Worm (Caenorhabditis elegans): ENCODE data around the gene cept-2.

The cept-2 gene

DNA sequence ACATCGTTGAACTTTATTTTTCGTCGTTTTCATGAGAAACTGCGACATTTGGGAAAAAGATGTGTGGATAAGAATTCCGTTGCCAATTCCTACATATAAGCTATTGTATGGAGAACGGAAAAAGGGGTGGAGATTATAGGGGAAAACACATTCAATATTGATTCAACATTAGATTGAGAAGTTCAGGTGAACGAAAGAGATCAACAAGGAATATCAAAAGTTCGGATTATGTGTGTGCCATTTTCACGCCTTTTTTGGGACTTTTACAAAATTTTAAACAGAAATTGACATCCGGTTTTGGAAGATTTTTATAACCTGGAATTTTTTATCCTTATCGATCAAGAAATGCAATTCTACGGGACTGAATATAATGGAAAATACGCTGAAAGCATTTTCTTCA lies 19.8 kb upstream of the cept-2 start, which contains the start of gene F47B8.5:
Gene F47B8.5 (minus strand): TSS at position 101 of the 400 bp plus-strand sequence.
- TF ChIP-seq ztf-28 (GFP tag; IDR thresholded peaks at IDR 0.05), result no peak
- no peak for TF ChIP-seq mes-4 (tag; optimal IDR thresholded peaks at IDR 0.05)
- no peak for TF ChIP-seq ets-4 (GFP tag; optimal IDR thresholded peaks at IDR 0.05)

DNA sequence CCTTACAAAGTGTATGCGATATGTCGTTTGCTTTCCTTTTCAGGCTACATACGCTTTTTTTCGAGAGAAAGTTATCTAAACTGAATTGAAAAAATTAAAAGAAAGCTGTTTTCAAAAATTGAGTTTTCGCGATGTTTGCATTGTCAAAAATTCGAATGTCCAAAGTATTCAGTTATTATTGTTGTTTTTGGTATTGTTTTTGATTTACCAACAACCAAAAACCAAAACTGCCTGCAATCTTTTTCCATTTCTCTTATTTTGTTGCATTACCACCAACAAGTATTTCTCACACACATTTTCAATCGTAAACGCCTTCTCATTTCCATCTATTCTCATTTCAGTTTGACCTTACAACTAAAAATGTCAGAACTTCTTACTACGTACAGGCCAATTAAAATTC lies 18.8 kb upstream of the cept-2 start, which contains the start of gene pepm-1:
Gene pepm-1 (plus strand): TSS at position 301 of the 400 bp plus-strand sequence.
- no peak for TF ChIP-seq die-1 (tag; optimal IDR thresholded peaks at IDR 0.05)
- TF ChIP-seq aptf-3 (GFP tag; IDR thresholded peaks at IDR 0.05), result no peak
- TF ChIP-seq gei-17 (GFP tag; optimal IDR thresholded peaks at IDR 0.05), result no peak
- no peak for TF ChIP-seq hrde-1 (tag; optimal IDR thresholded peaks at IDR 0.05; ENCODE audit: borderline replicate concordance)
- TF ChIP-seq lag-1 (GFP tag; IDR thresholded peaks at IDR 0.05), result no peak
- TF ChIP-seq F10E7.11 (tag; optimal IDR thresholded peaks at IDR 0.05), result no peak
- TF ChIP-seq madf-3 (GFP tag; IDR thresholded peaks at IDR 0.05), result no peak
- TF ChIP-seq dox-1 (GFP tag; IDR thresholded peaks at IDR 0.05), result no peak
- no peak for TF ChIP-seq cebp-1 (GFP tag; IDR thresholded peaks at IDR 0.05)
- TF ChIP-seq cebp-1 (tag; optimal IDR thresholded peaks at IDR 0.05), result no peak
- TF ChIP-seq Y56A3A.18 (GFP tag; IDR thresholded peaks at IDR 0.05), result no peak
- no peak for TF ChIP-seq F22D6.2 (tag; optimal IDR thresholded peaks at IDR 0.05)

DNA sequence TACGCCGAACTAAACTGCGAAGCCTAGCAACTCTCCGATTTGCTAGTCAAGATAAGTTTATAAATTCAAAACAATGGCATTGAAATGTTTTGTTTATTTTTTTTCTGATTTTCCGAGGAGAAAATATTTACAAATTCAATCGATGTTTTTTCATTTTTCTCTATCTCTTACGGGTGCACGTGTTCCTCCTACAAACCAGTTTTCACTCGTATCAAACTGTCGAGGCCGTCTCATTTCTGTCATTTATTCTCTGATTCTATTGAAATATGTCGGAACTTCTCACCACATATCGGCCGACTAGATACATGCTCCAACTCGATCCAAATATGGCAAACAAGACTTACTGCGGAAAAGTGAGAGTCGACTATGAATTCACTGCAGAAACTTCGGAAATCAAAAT lies 16.1 kb upstream of the cept-2 start, which contains the start of gene F47B8.8:
Gene F47B8.8 (plus strand): TSS at position 257 of the 400 bp plus-strand sequence.
- TF ChIP-seq Y53G8AR.9 (GFP tag; conservative IDR thresholded peaks at IDR 0.05) (no peak), hlh-26 (GFP tag; conservative IDR thresholded peaks at IDR 0.05) (no peak), B0019.2 (GFP tag; conservative IDR thresholded peaks at IDR 0.05) (no peak), hlh-12 (tag; optimal IDR thresholded peaks at IDR 0.05) (no peak), lsl-1 (GFP tag; optimal IDR thresholded peaks at IDR 0.05) (no peak), hmg-20 (GFP tag; IDR thresholded peaks at IDR 0.05) (no peak), F55B11.4 (tag; optimal IDR thresholded peaks at IDR 0.05; ENCODE audit: borderline replicate concordance, insufficient read depth) (no peak), F37B4.10 (GFP tag; IDR thresholded peaks at IDR 0.05) (no peak), dox-1 (GFP tag; IDR thresholded peaks at IDR 0.05) (no peak), T07F8.4 (tag; optimal IDR thresholded peaks at IDR 0.05) (no peak), ztf-22 (GFP tag; optimal IDR thresholded peaks at IDR 0.05) (no peak), tlf-1 (GFP tag; optimal IDR thresholded peaks at IDR 0.05) (no peak), rpc-1 (optimal IDR thresholded peaks at IDR 0.05) (no peak), rpc-1 (tag; optimal IDR thresholded peaks at IDR 0.05) (no peak)

DNA sequence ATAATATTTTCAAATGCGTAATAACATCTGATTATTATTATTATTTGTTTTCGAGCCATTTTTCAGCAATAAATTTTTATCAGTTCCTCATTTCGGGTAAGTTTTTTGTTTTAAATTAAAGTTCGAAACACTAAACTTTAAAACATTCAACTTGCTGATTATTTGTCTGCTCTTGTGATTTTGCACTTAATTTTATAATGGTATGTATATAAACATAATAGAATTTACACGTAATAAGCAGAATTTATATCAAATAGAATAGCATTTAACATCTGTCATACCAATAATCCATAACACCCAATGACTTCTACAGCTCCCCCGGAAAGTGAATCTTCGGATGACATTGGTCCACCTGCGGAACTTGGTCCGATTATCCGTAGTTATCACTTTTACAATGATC lies 14.4 kb upstream of the cept-2 start, which contains the start of gene srm-4:
Gene srm-4 (plus strand): TSS at position 301 of the 400 bp plus-strand sequence.
- no peak for TF ChIP-seq somi-1 (GFP tag; optimal IDR thresholded peaks at IDR 0.05)
- TF ChIP-seq egrh-3 (GFP tag; IDR thresholded peaks at IDR 0.05), result no peak
- no peak for TF ChIP-seq Y56A3A.18 (GFP tag; IDR thresholded peaks at IDR 0.05)
- TF ChIP-seq tlf-1 (GFP tag; optimal IDR thresholded peaks at IDR 0.05), result no peak
- TF ChIP-seq Y79H2A.3 (GFP tag; conservative IDR thresholded peaks at IDR 0.05), result no peak
- no peak for TF ChIP-seq hrde-1 (tag; optimal IDR thresholded peaks at IDR 0.05; ENCODE audit: borderline replicate concordance)
- no peak for TF ChIP-seq let-526 (GFP tag; IDR thresholded peaks at IDR 0.05)
- TF ChIP-seq F57A8.1 (GFP tag; optimal IDR thresholded peaks at IDR 0.05), result no peak
- no peak for TF ChIP-seq ztf-26 (tag; optimal IDR thresholded peaks at IDR 0.05)
- TF ChIP-seq nfya-1 (tag; optimal IDR thresholded peaks at IDR 0.05; ENCODE audit: borderline replicate concordance, insufficient read depth), result no peak
